Fruit fly (Drosophila melanogaster): ENCODE data around the gene B9d2.

The B9d2 gene

DNA sequence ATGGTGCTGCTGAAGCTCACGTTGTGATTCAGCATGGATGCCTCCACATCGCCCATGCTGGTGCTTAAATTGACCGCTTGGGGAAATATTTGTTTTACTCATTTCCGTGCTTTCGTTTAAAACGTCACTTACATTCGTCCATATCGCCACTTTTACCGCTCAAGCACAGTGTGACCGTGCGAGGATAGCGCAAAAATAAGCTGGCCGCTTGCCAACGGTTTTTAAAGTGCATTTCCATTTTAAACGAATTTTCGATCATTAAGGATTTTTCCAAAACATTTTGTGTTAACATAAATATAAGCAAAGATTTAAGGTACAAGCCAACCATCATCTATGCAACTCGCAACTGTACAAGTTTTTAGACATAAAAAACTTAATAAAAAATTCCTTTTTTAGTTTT is 3.0 kb downstream of the B9d2 start, which contains the start of gene WDR79:
Gene WDR79, minus strand, starts transcription at position 298 of the 400 bp plus-strand sequence.
- peak; percentile 45; the same call in 2 of the 3 replicates for TF ChIP-seq row (GFP tag; IDR thresholded peaks at IDR 0.05)
- TF ChIP-seq phol (tag; optimal IDR thresholded peaks at IDR 0.05): peak; percentile 40
- peak; percentile 12 for TF ChIP-seq BEAF-32 (GFP tag; optimal IDR thresholded peaks at IDR 0.05)
- peak; percentile 74 for TF ChIP-seq trem (tag; optimal IDR thresholded peaks at IDR 0.05)
- TF ChIP-seq pzg (GFP tag; optimal IDR thresholded peaks at IDR 0.05): peak; percentile 50
- TF ChIP-seq CG14710 (tag; optimal IDR thresholded peaks at IDR 0.05): peak; percentile 16
- peak; percentile 73 for TF ChIP-seq CG9797 (GFP tag; optimal IDR thresholded peaks at IDR 0.05)
- TF ChIP-seq gfzf (GFP tag; optimal IDR thresholded peaks at IDR 0.05): peak; percentile 84
- peak; percentile 52 for TF ChIP-seq CG15514 (GFP tag; optimal IDR thresholded peaks at IDR 0.05)
- peak; percentile 57 for TF ChIP-seq Med (GFP tag)
- no peak for TF ChIP-seq seq (GFP tag; IDR thresholded peaks at IDR 0.05)
- no peak for TF ChIP-seq E2f1 (GFP tag; IDR thresholded peaks at IDR 0.05)
- TF ChIP-seq sr (GFP tag; IDR thresholded peaks at IDR 0.05): no peak
- TF ChIP-seq Dll (GFP tag; IDR thresholded peaks at IDR 0.05; ENCODE audit: partially characterized antibody): 0 out of 4 replicates have a peak, but pooled peaks have one; percentile 11
- peak; percentile 26 for TF ChIP-seq CG4617 (GFP tag; optimal IDR thresholded peaks at IDR 0.05; ENCODE audit: borderline replicate concordance)
- TF ChIP-seq Mes4 (GFP tag; optimal IDR thresholded peaks at IDR 0.05): no peak
- peak; percentile 1 for TF ChIP-seq CG33213 (GFP tag; optimal IDR thresholded peaks at IDR 0.05)
- TF ChIP-seq sens (GFP tag): peak; percentile 6
- TF ChIP-seq Xbp1 (GFP tag; optimal IDR thresholded peaks at IDR 0.05): no peak
- peak; percentile 16 for TF ChIP-seq MESR4 (GFP tag; optimal IDR thresholded peaks at IDR 0.05)
- TF ChIP-seq Myb (GFP tag; optimal IDR thresholded peaks at IDR 0.05): peak; percentile 79
- TF ChIP-seq CG14860 (GFP tag; IDR thresholded peaks at IDR 0.05; ENCODE audit: partially characterized antibody): no peak
- peak; percentile 74 for TF ChIP-seq E2f2 (GFP tag; IDR thresholded peaks at IDR 0.05)
- TF ChIP-seq zen (tag; optimal IDR thresholded peaks at IDR 0.05): peak; percentile 25
- TF ChIP-seq tio (GFP tag; optimal IDR thresholded peaks at IDR 0.05): no peak
- TF ChIP-seq eve (GFP tag; optimal IDR thresholded peaks at IDR 0.05): no peak
- no peak for TF ChIP-seq CG2199 (GFP tag; IDR thresholded peaks at IDR 0.05)
- peak; percentile 14 for TF ChIP-seq Ets97D (GFP tag; optimal IDR thresholded peaks at IDR 0.05)
- peak; percentile 61 for TF ChIP-seq CG1603 (tag; optimal IDR thresholded peaks at IDR 0.05)
- peak; percentile 84 for TF ChIP-seq stwl (tag; optimal IDR thresholded peaks at IDR 0.05)
- no peak for TF ChIP-seq CG7372 (GFP tag; IDR thresholded peaks at IDR 0.05)
- TF ChIP-seq pfk (GFP tag; optimal IDR thresholded peaks at IDR 0.05): peak; percentile 17
- TF ChIP-seq CTCF (GFP tag; optimal IDR thresholded peaks at IDR 0.05): peak; percentile 38
- TF ChIP-seq gt (GFP tag; IDR thresholded peaks at IDR 0.05): no peak
- peak; percentile 75 for TF ChIP-seq MBD-R2 (GFP tag; IDR thresholded peaks at IDR 0.05)
- peak; percentile 48; the same call in 1 of the 2 replicates for TF ChIP-seq CG13287 (GFP tag; IDR thresholded peaks at IDR 0.05; ENCODE audit: partially characterized antibody)
- TF ChIP-seq Dp (GFP tag; optimal IDR thresholded peaks at IDR 0.05): peak; percentile 68

DNA sequence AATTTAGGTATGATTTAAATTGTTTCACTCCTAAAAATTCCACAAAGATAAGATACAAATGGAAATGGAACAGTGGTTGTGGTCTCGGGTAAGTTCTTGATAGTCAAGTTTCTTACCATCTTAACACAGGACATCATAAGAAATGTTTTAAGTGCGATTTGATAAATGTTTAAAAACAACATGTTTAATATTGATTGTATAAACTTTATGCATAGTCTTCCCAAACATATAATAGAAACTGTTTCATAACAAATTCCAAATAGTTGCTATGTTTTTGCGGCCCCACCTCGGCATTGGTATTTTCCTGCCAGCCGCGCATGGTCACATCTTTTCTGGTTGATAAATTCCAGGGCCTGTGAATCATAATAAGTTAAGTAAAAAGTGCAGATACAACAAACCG is 5.6 kb downstream of the B9d2 start, which contains the start of gene Arpc4:
Gene Arpc4, plus strand, starts transcription at position 318 of the 400 bp plus-strand sequence.
- TF ChIP-seq CG15073 (GFP tag; optimal IDR thresholded peaks at IDR 0.05) (no peak), CG31441 (GFP tag; IDR thresholded peaks at IDR 0.05) (no peak; the same call in 1 of the 2 replicates), crol (GFP tag; IDR thresholded peaks at IDR 0.05) (no peak), Dip3 (GFP tag; optimal IDR thresholded peaks at IDR 0.05) (peak; percentile 11), CG10462 (GFP tag; optimal IDR thresholded peaks at IDR 0.05) (no peak), Aef1 (GFP tag; IDR thresholded peaks at IDR 0.05) (peak; percentile 73), CG12942 (GFP tag; optimal IDR thresholded peaks at IDR 0.05) (peak; percentile 37), Dref (GFP tag; IDR thresholded peaks at IDR 0.05) (0 out of 2 replicates have a peak, but pooled peaks have one; percentile 19), ato (GFP tag; IDR thresholded peaks at IDR 0.05; ENCODE audit: partially characterized antibody) (no peak), MTF-1 (GFP tag; optimal IDR thresholded peaks at IDR 0.05; ENCODE audit: borderline replicate concordance) (no peak), C15 (GFP tag; IDR thresholded peaks at IDR 0.05) (peak; percentile 54; the same call in 1 of the 3 replicates), vfl (GFP tag; optimal IDR thresholded peaks at IDR 0.05) (peak; percentile 5), CG3847 (GFP tag; IDR thresholded peaks at IDR 0.05) (peak; percentile 68), Atf6 (GFP tag; IDR thresholded peaks at IDR 0.05) (peak; percentile 49; the same call in 1 of the 2 replicates), sqz (GFP tag; optimal IDR thresholded peaks at IDR 0.05) (no peak), CG18262 (tag; optimal IDR thresholded peaks at IDR 0.05) (no peak)

All from whole organism, embryonic.